Worm (Caenorhabditis elegans) whole organism, L4/young adult: Measurements from ENCODE around the gene F07C3.9.

ENCODE experiments used
- W03F9.2 ChIP-seq: fragments of 150-350 bp; optimal IDR thresholded peaks from 2 replicates; lab custom pipeline; 2014; ENCODE audit warnings: missing biosample characterization, missing genetic modification characterization
- dao-5 ChIP-seq: sonication (generic microtip); optimal IDR thresholded peaks from 2 replicates; lab custom pipeline; 2016; ENCODE audit warnings: missing genotype, missing genetic modification characterization, moderate library complexity, missing compliant biosample characterization
- him-1 ChIP-seq: sonication (generic microtip); optimal IDR thresholded peaks from 2 replicates; lab custom pipeline; 2016; ENCODE audit warnings: missing genotype, missing genetic modification reagents, missing genetic modification characterization, missing compliant biosample characterization

DNA sequence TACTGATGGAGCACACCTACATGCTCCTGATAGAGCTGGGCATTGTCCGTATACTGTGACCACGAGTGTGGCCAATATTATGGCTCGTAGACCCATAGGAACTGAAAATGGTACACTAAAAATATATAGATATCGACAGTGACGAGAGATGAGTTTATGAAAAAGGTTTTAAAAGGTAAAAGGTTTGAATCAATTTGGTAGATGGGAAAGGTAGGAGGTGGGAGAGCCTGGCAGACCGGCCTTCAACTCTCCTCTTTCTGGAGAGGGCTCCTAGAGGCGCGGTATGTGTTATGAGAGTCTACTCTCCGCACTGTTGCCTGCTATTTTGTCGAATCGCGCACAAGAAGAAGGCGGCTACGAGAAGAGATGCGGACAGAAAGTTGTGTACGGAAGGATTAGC lies 33.0 kb upstream of the F07C3.9 start, which contains the start of gene lron-2:
- TF ChIP-seq W03F9.2 (tag; lab: Kevin White, UChicago) (no peak), dao-5 (tag; lab: Kevin White, UChicago) (no peak), him-1 (tag; lab: Kevin White, UChicago) (no peak)
